Fruit fly (Drosophila melanogaster) whole organism, adult: Measurements from ENCODE around the gene Ir8a.

Experiments
- CG11617 ChIP-seq: fragments of 200-800 bp; sonication (Bioruptor generic); optimal IDR thresholded peaks from 2 replicates; lab custom pipeline; 2017; ENCODE audit warnings: mild to moderate bottlenecking, missing biosample characterization, missing genetic modification reagents, missing genetic modification characterization
- CG14711 ChIP-seq: fragments of 200-800 bp; sonication (Bioruptor generic); optimal IDR thresholded peaks from 2 replicates; lab custom pipeline; 2018; ENCODE audit warnings: missing biosample characterization, mild to moderate bottlenecking, missing genetic modification characterization, moderate library complexity
- CG5204 ChIP-seq: fragments of 200-800 bp; sonication (Bioruptor generic); optimal IDR thresholded peaks from 2 replicates; lab custom pipeline; 2016; ENCODE audit warnings: missing biosample characterization, missing genetic modification characterization
- Hr96 ChIP-seq: fragments of 200-800 bp; sonication (Bioruptor generic); optimal IDR thresholded peaks from 2 replicates; lab custom pipeline; 2016; ENCODE audit warnings: missing biosample characterization, missing genetic modification characterization
- cnc ChIP-seq, 2 experiments: fragments of >200 bp; optimal IDR thresholded peaks; 2 replicates each; lab custom pipeline; 2017
- ovo ChIP-seq: fragments of 200-800 bp; sonication (Bioruptor generic); optimal IDR thresholded peaks from 2 replicates; lab custom pipeline; 2016; ENCODE audit warnings: missing biosample characterization, missing genetic modification characterization
- tj ChIP-seq: fragments of 200-800 bp; sonication (Bioruptor generic); optimal IDR thresholded peaks from 3 replicates; lab custom pipeline; 2017; ENCODE audit warnings: missing biosample characterization, mild to moderate bottlenecking, missing genetic modification characterization, moderate library complexity

- no peak for TF ChIP-seq cnc (optimal IDR thresholded peaks at IDR 0.05; lab: Kevin White, UChicago)
- no peak for TF ChIP-seq ovo (GFP tag; lab: Kevin White, UChicago)
- no peak for TF ChIP-seq CG14711
- no peak for TF ChIP-seq tj (GFP tag; lab: Kevin White, UChicago)
- no peak for TF ChIP-seq CG11617 (GFP tag; lab: Kevin White, UChicago)
- TF ChIP-seq CG5204 (GFP tag; lab: Kevin White, UChicago), result no peak
- no peak for TF ChIP-seq Hr96 (GFP tag; lab: Kevin White, UChicago)
These were observed 31.2 kb upstream of the Ir8a start, which contains the start of gene Erk7 for dm6 chrX:9267598-9267997.
